Worm (Caenorhabditis elegans) whole organism, late embryonic: Measurements from ENCODE around the gene C13C4.6.

Experiments used
- ama-1 ChIP-seq: fragments of 150-350 bp; optimal IDR thresholded peaks from 2 replicates; lab custom pipeline; 2014
- dve-1 ChIP-seq: sonication (generic microtip); optimal IDR thresholded peaks from 2 replicates; lab custom pipeline; 2017; ENCODE audit warnings: antibody characterized with exemption, mild to moderate bottlenecking, missing genetic modification characterization, missing compliant biosample characterization
- elt-2 ChIP-seq: sonication (generic microtip); optimal IDR thresholded peaks from 2 replicates; lab custom pipeline; 2016; ENCODE audit warnings: missing genetic modification reagents, missing genetic modification characterization, missing compliant biosample characterization
- fax-1 ChIP-seq: sonication (generic microtip); optimal IDR thresholded peaks from 2 replicates; lab custom pipeline; 2016; ENCODE audit warnings: missing genotype, missing genetic modification characterization, missing compliant biosample characterization
- nhr-11 ChIP-seq: fragments of 150-350 bp; optimal IDR thresholded peaks from 2 replicates; lab custom pipeline; 2014; ENCODE audit warnings: missing biosample characterization, missing genetic modification characterization
- odd-2 ChIP-seq: sonication (generic microtip); optimal IDR thresholded peaks from 2 replicates; lab custom pipeline; 2017; ENCODE audit warnings: antibody characterized with exemption, mild to moderate bottlenecking, missing genetic modification characterization, missing compliant biosample characterization
- pha-4 ChIP-seq: fragments of 150-350 bp; optimal IDR thresholded peaks from 2 replicates; lab custom pipeline; 2018; ENCODE audit warnings: missing biosample characterization, missing genetic modification reagents, missing genetic modification characterization
- rnt-1 ChIP-seq: sonication (generic microtip); optimal IDR thresholded peaks from 2 replicates; lab custom pipeline; 2016; ENCODE audit warnings: missing genetic modification characterization, missing compliant biosample characterization
- sox-4 ChIP-seq: sonication (generic microtip); optimal IDR thresholded peaks from 2 replicates; lab custom pipeline; 2017; ENCODE audit warnings: mild to moderate bottlenecking, missing genetic modification characterization, inconsistent platforms, missing compliant biosample characterization
- tbx-2 ChIP-seq: sonication (generic microtip); optimal IDR thresholded peaks from 2 replicates; lab custom pipeline; 2016; ENCODE audit warnings: missing genetic modification characterization, missing compliant biosample characterization
- unc-86 ChIP-seq: sonication (generic microtip); optimal IDR thresholded peaks from 2 replicates; lab custom pipeline; 2016; ENCODE audit warnings: missing genetic modification characterization, missing compliant biosample characterization
- zip-5 ChIP-seq: sonication (generic microtip); optimal IDR thresholded peaks from 2 replicates; lab custom pipeline; 2016; ENCODE audit warnings: missing genetic modification characterization, missing compliant biosample characterization

DNA sequence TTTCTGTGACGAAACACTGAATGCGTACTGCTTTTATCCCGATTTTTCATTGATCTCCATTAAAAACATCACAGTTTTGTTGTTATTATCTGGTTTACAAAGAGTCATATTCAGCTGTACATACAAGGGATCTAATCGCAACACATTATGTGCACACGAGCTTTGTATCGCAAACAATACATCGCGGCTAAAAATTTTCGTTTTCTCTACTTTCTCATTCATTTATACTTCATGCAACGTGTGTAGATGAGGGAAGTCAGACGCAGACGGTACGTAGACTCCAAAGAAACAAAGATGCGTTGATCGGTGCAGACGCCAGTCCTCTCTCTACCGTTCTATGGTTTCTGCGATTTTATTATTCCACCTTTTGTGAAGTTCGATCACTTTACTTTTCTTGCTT, 14.5 kb upstream of the C13C4.6 start, which contains the start of gene nhr-136:
- TF ChIP-seq fax-1 (no peak), rnt-1 (tag; lab: Kevin White, UChicago) (no peak), ama-1 (lab: Kevin White, UChicago) (no peak), pha-4 (tag; lab: Kevin White, UChicago) (no peak), elt-2 (no peak), tbx-2 (tag; lab: Kevin White, UChicago) (no peak), sox-4 (tag; lab: Kevin White, UChicago) (no peak), zip-5 (no peak), unc-86 (tag; lab: Kevin White, UChicago) (no peak), nhr-11 (tag; lab: Kevin White, UChicago) (no peak), dve-1 (tag; lab: Kevin White, UChicago) (no peak), odd-2 (tag; lab: Kevin White, UChicago) (no peak)
